Worm (Caenorhabditis elegans) whole organism, L1 larva: ENCODE measurements around the gene Y49E10.25.
A peak's percentile ranks its signal among the peaks of the same experiment; 100 is the strongest.

ENCODE experiments used
- C04F5.9 ChIP-seq: sonication (generic microtip); optimal IDR thresholded peaks from 2 replicates; lab custom pipeline; 2016; ENCODE audit warnings: missing genetic modification characterization, missing compliant biosample characterization
- C16A3.4 ChIP-seq: fragments of 150-350 bp; optimal IDR thresholded peaks from 2 replicates; lab custom pipeline; 2014; ENCODE audit warnings: missing biosample characterization, missing genetic modification characterization
- F16B12.6 ChIP-seq: fragments of 150-350 bp; optimal IDR thresholded peaks from 2 replicates; lab custom pipeline; 2014; ENCODE audit warnings: missing biosample characterization, missing genetic modification characterization
- aly-2 ChIP-seq: fragments of 150-350 bp; optimal IDR thresholded peaks from 2 replicates; lab custom pipeline; 2014; ENCODE audit warnings: missing biosample characterization, missing genetic modification characterization
- ama-1 ChIP-seq: fragments of 150-350 bp; optimal IDR thresholded peaks from 2 replicates; lab custom pipeline; 2014
- blmp-1 ChIP-seq: fragments of 150-350 bp; optimal IDR thresholded peaks from 2 replicates; lab custom pipeline; 2014; ENCODE audit warnings: missing biosample characterization, missing genetic modification characterization
- ceh-82 ChIP-seq, 3 experiments: fragments of 150-350 bp in 1 of 3; sonication (generic microtip) in 2 of 3; optimal IDR thresholded peaks; 2 replicates each; lab custom pipeline; 2014 to 2017; ENCODE audit warnings: missing biosample characterization in 3 of 3, missing genetic modification characterization in 3 of 3
- ceh-88 ChIP-seq: fragments of 200-800 bp; sonication (Bioruptor generic); IDR thresholded peaks from 2 replicates; pipeline ENCODE4 v1.3.6; 2022; ENCODE audit warnings: missing genetic modification characterization, missing compliant biosample characterization
- dpl-1 ChIP-seq, 3 experiments: fragments of 150-350 bp in 2 of 3; sonication (generic microtip) in 1 of 3; optimal IDR thresholded peaks; 2 replicates each; lab custom pipeline; 2014 to 2017; ENCODE audit warnings: missing biosample characterization in 3 of 3, missing genetic modification characterization in 3 of 3, missing genetic modification reagents in 3 of 3
- dsc-1 ChIP-seq: sonication (generic microtip); optimal IDR thresholded peaks from 2 replicates; lab custom pipeline; 2016; ENCODE audit warnings: mild to moderate bottlenecking, missing genetic modification characterization, missing compliant biosample characterization
- efl-1 ChIP-seq, 4 experiments: fragments of 150-350 bp; optimal IDR thresholded peaks in 3 of 4; peaks in 1 of 4; 1 replicate in 1 of 4; 2 replicates in 3 of 4; lab custom pipeline; 2014; ENCODE audit warnings: missing biosample characterization in 2 of 4, missing genetic modification characterization in 2 of 4, missing genetic modification reagents in 2 of 4
- elt-2 ChIP-seq: sonication (generic microtip); optimal IDR thresholded peaks from 2 replicates; lab custom pipeline; 2016; ENCODE audit warnings: missing genetic modification characterization, mild to moderate bottlenecking, inconsistent platforms, missing compliant biosample characterization, missing genetic modification reagents
- ets-5 ChIP-seq: fragments of 200-800 bp; sonication (Bioruptor generic); IDR thresholded peaks from 2 replicates; pipeline ENCODE4 v1.3.6; 2022; ENCODE audit warnings: missing genetic modification characterization, missing compliant biosample characterization
- fkh-8 ChIP-seq: sonication (generic microtip); optimal IDR thresholded peaks from 2 replicates; lab custom pipeline; 2016; ENCODE audit warnings: mild to moderate bottlenecking, missing genetic modification characterization, missing compliant biosample characterization
- fos-1 ChIP-seq: fragments of 150-350 bp; optimal IDR thresholded peaks from 2 replicates; lab custom pipeline; 2014; ENCODE audit warnings: missing biosample characterization, missing genetic modification characterization
- lin-13 ChIP-seq: fragments of 150-350 bp; optimal IDR thresholded peaks from 2 replicates; lab custom pipeline; 2014; ENCODE audit warnings: missing biosample characterization, missing genetic modification reagents, missing genetic modification characterization
- lin-14 ChIP-seq: fragments of 200-800 bp; sonication (Bioruptor generic); optimal IDR thresholded peaks from 2 replicates; lab custom pipeline; 2018; ENCODE audit warnings: mild to moderate bottlenecking, missing genetic modification characterization, moderate library complexity, missing compliant biosample characterization
- lin-15B ChIP-seq: fragments of 150-350 bp; sonication (generic microtip); optimal IDR thresholded peaks from 3 replicates; lab custom pipeline; 2014; ENCODE audit warnings: missing biosample characterization, missing genetic modification characterization
- lin-35 ChIP-seq, 2 experiments: fragments of 150-350 bp; optimal IDR thresholded peaks; 2 replicates each; lab custom pipeline; 2014; ENCODE audit warnings: missing biosample characterization in 2 of 2, missing genetic modification characterization in 2 of 2, missing genetic modification reagents in 2 of 2
- lin-39 ChIP-seq: fragments of 150-350 bp; optimal IDR thresholded peaks from 2 replicates; lab custom pipeline; 2014; ENCODE audit warnings: missing biosample characterization, missing genetic modification reagents, missing genetic modification characterization
- mab-9 ChIP-seq: fragments of 200-800 bp; sonication (Bioruptor generic); IDR thresholded peaks from 2 replicates; pipeline ENCODE4 v1.3.6; 2022; ENCODE audit warnings: missing genetic modification reagents, missing genetic modification characterization, missing compliant biosample characterization
- mef-2 ChIP-seq: fragments of 150-350 bp; optimal IDR thresholded peaks from 2 replicates; lab custom pipeline; 2014; ENCODE audit warnings: missing biosample characterization, missing genetic modification characterization
- nhr-11 ChIP-seq: fragments of 150-350 bp; optimal IDR thresholded peaks from 2 replicates; lab custom pipeline; 2014; ENCODE audit warnings: missing biosample characterization, missing genetic modification characterization
- nhr-20 ChIP-seq: sonication (generic microtip); optimal IDR thresholded peaks from 2 replicates; lab custom pipeline; 2016; ENCODE audit warnings: mild to moderate bottlenecking, missing genetic modification characterization, missing compliant biosample characterization
- nhr-237 ChIP-seq: fragments of 150-350 bp; optimal IDR thresholded peaks from 2 replicates; lab custom pipeline; 2014; ENCODE audit warnings: missing biosample characterization, missing genetic modification characterization
- nhr-28 ChIP-seq: fragments of 150-350 bp; optimal IDR thresholded peaks from 2 replicates; lab custom pipeline; 2014; ENCODE audit warnings: missing biosample characterization, missing genetic modification characterization
- nhr-76 ChIP-seq: sonication (generic microtip); optimal IDR thresholded peaks from 2 replicates; lab custom pipeline; 2017; ENCODE audit warnings: missing biosample characterization, missing genetic modification characterization
- nhr-77 ChIP-seq: fragments of 150-350 bp; optimal IDR thresholded peaks from 2 replicates; lab custom pipeline; 2014; ENCODE audit warnings: missing biosample characterization, missing genetic modification characterization
- pag-3 ChIP-seq: sonication (generic microtip); optimal IDR thresholded peaks from 2 replicates; lab custom pipeline; 2017; ENCODE audit warnings: missing genetic modification characterization, mild to moderate bottlenecking, missing compliant biosample characterization, antibody characterized with exemption, borderline replicate concordance; ENCODE audit not compliant: insufficient read depth
- pax-3 ChIP-seq: fragments of 200-800 bp; sonication (Bioruptor generic); optimal IDR thresholded peaks from 2 replicates; lab custom pipeline; 2018; ENCODE audit warnings: mild to moderate bottlenecking, missing genetic modification characterization, moderate library complexity, missing compliant biosample characterization
- pqm-1 ChIP-seq: sonication (generic microtip); optimal IDR thresholded peaks from 3 replicates; lab custom pipeline; 2017; ENCODE audit warnings: missing biosample characterization, missing genetic modification characterization
- rnt-1 ChIP-seq: sonication (generic microtip); optimal IDR thresholded peaks from 2 replicates; lab custom pipeline; 2016; ENCODE audit warnings: mild to moderate bottlenecking, missing genetic modification characterization, moderate library complexity, missing compliant biosample characterization
- skn-1 ChIP-seq: fragments of 150-350 bp; optimal IDR thresholded peaks from 2 replicates; lab custom pipeline; 2014; ENCODE audit warnings: missing biosample characterization, missing genetic modification characterization
- snu-23 ChIP-seq: sonication (generic microtip); optimal IDR thresholded peaks from 2 replicates; lab custom pipeline; 2016; ENCODE audit warnings: missing genetic modification characterization, missing compliant biosample characterization
- sptf-1 ChIP-seq: fragments of 150-350 bp; optimal IDR thresholded peaks from 2 replicates; lab custom pipeline; 2014; ENCODE audit warnings: missing biosample characterization, missing genetic modification characterization
- sup-37 ChIP-seq: fragments of 200-800 bp; sonication (Bioruptor generic); optimal IDR thresholded peaks from 2 replicates; lab custom pipeline; 2018; ENCODE audit warnings: mild to moderate bottlenecking, missing genetic modification characterization, missing compliant biosample characterization
- swsn-7 ChIP-seq: sonication (generic microtip); optimal IDR thresholded peaks from 2 replicates; lab custom pipeline; 2016; ENCODE audit warnings: missing genetic modification characterization, missing compliant biosample characterization
- tlp-1 ChIP-seq: fragments of 150-350 bp; optimal IDR thresholded peaks from 2 replicates; lab custom pipeline; 2014; ENCODE audit warnings: missing biosample characterization, missing genetic modification characterization
- ztf-11 ChIP-seq, 2 experiments: sonication (generic microtip); optimal IDR thresholded peaks; 2 replicates each; lab custom pipeline; 2016 to 2017; ENCODE audit warnings: missing genetic modification characterization in 2 of 2, missing biosample characterization in 1 of 2, missing compliant biosample characterization in 1 of 2

Y49E10.25 gene

ce11 chrIII:12472497-12472896, 19.4 kb downstream of the Y49E10.25 start, which contains the start of gene cccp-1 (continued):
- TF ChIP-seq nhr-20 (tag; lab: Kevin White, UChicago): no peak
- no peak for TF ChIP-seq aly-2
- no peak for TF ChIP-seq blmp-1 (tag; lab: Kevin White, UChicago)
- TF ChIP-seq lin-13: no peak
- no peak for TF ChIP-seq ets-5
- TF ChIP-seq elt-2 (tag; lab: Kevin White, UChicago): no peak
- no peak for TF ChIP-seq lin-15B
- TF ChIP-seq nhr-11: no peak
- no peak for TF ChIP-seq tlp-1 (tag; lab: Kevin White, UChicago)
- TF ChIP-seq snu-23 (GFP tag; lab: Kevin White, UChicago): peak; percentile 15
- no peak for TF ChIP-seq nhr-28 (tag; lab: Kevin White, UChicago)
- TF ChIP-seq mef-2 (tag; lab: Kevin White, UChicago): no peak
- peak in 1 of 2 experiments; percentile 39 for TF ChIP-seq lin-35 (GFP tag; optimal IDR thresholded peaks at IDR 0.05; lab: Kevin White, UChicago)
- no peak for TF ChIP-seq skn-1 (tag; lab: Kevin White, UChicago)
- TF ChIP-seq efl-1 (optimal IDR thresholded peaks at IDR 0.05; lab: Kevin White, UChicago): peak; percentile 45 to 55
- peak in 1 of 2 experiments; percentile 21 for TF ChIP-seq efl-1 (GFP tag; optimal IDR thresholded peaks at IDR 0.05 in 1 of 2; lab: Kevin White, UChicago)
- TF ChIP-seq ceh-82 (tag; optimal IDR thresholded peaks at IDR 0.05; lab: Kevin White, UChicago): peak; percentile 18 to 61 (median 47)
- no peak for TF ChIP-seq pax-3 (tag; lab: Kevin White, UChicago)

DNA sequence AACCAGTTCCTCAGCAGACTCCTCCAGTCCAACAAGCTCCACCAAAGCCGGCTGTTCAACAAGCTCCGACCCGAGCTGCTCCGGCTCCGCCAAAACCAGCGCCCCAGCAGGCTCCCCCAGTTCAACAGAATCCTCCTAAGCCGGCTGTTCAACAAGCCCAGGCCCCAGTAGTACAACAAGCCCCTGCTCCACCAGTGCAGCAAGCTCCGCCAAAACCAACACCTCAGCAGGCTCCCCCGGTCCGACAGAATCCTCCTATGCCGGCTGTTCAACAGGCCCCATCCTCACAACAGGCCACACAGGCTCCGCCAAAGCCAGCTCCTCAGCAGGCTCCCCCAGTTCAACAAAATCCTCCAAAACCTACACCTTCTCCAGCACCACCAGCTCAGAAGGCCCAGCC, 21.3 kb downstream of the Y49E10.25 start:
- TF ChIP-seq pax-3 (tag; lab: Kevin White, UChicago) (no peak), pag-3 (tag; lab: Kevin White, UChicago) (no peak), skn-1 (tag; lab: Kevin White, UChicago) (no peak), lin-15B (no peak), ceh-82 (tag; optimal IDR thresholded peaks at IDR 0.05; lab: Kevin White, UChicago) (no peak), blmp-1 (tag; lab: Kevin White, UChicago) (no peak)

- TF ChIP-seq swsn-7 (tag; lab: Kevin White, UChicago): no peak
- no peak for TF ChIP-seq lin-39 (tag; lab: Kevin White, UChicago)
- TF ChIP-seq ceh-82 (tag; optimal IDR thresholded peaks at IDR 0.05; lab: Kevin White, UChicago): no peak
- TF ChIP-seq F16B12.6 (tag; lab: Kevin White, UChicago): no peak
- TF ChIP-seq ceh-88 (GFP tag; lab: Robert Waterston, UW): no peak
- TF ChIP-seq efl-1 (optimal IDR thresholded peaks at IDR 0.05; lab: Kevin White, UChicago): no peak
- TF ChIP-seq efl-1 (GFP tag; optimal IDR thresholded peaks at IDR 0.05 in 1 of 2; lab: Kevin White, UChicago): no peak
- no peak for TF ChIP-seq tlp-1 (tag; lab: Kevin White, UChicago)
- no peak for TF ChIP-seq ztf-11 (tag; optimal IDR thresholded peaks at IDR 0.05; lab: Kevin White, UChicago)
- no peak for TF ChIP-seq fos-1 (tag; lab: Kevin White, UChicago)
- TF ChIP-seq nhr-76 (tag; lab: Kevin White, UChicago): no peak
- TF ChIP-seq dpl-1 (GFP tag; optimal IDR thresholded peaks at IDR 0.05; lab: Kevin White, UChicago): no peak
- TF ChIP-seq snu-23 (GFP tag; lab: Kevin White, UChicago): no peak
- TF ChIP-seq nhr-77 (tag; lab: Kevin White, UChicago): no peak
- no peak for TF ChIP-seq nhr-237 (tag; lab: Kevin White, UChicago)
These were observed 22.1 kb downstream of the Y49E10.25 start for ce11 chrIII:12469800-12470199.

DNA sequence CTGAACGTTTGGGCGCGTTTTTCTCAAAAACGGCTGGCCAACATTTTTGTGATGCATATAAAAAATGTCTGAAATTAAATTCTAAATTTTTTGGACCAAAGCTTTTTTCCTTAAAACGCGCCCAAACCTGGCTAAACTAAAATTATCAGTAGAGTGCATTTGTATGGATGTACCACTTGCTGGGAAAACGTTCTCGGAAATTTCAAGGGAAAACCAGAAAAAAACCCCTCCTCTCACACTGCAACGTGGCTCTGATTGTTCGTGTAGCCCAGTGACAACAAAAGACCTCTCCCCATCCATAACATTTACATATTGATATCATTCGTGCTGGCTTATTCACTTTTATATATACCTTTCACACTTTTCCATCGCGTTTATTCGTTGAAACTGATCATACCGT, 23.0 kb downstream of the Y49E10.25 start, which contains the start of gene Y49E10.29:
Y49E10.29 (plus strand) TSS at position 301 of the 400 bp plus-strand sequence.
- TF ChIP-seq fkh-8 (tag; lab: Kevin White, UChicago): no peak
- no peak for TF ChIP-seq mab-9 (GFP tag; lab: Robert Waterston, UW)
- no peak for TF ChIP-seq lin-35 (GFP tag; optimal IDR thresholded peaks at IDR 0.05; lab: Kevin White, UChicago)
- TF ChIP-seq pqm-1 (tag; lab: Kevin White, UChicago): no peak
- no peak for TF ChIP-seq lin-14 (GFP tag; lab: Kevin White, UChicago)
- no peak for TF ChIP-seq nhr-20 (tag; lab: Kevin White, UChicago)
- TF ChIP-seq sptf-1 (tag; lab: Kevin White, UChicago): no peak
- no peak for TF ChIP-seq F16B12.6 (tag; lab: Kevin White, UChicago)
- no peak for TF ChIP-seq ama-1 (lab: Kevin White, UChicago)
- TF ChIP-seq C04F5.9 (tag; lab: Kevin White, UChicago): no peak
- no peak for TF ChIP-seq rnt-1
- no peak for TF ChIP-seq dpl-1 (GFP tag; optimal IDR thresholded peaks at IDR 0.05; lab: Kevin White, UChicago)
- no peak for TF ChIP-seq dsc-1
- no peak for TF ChIP-seq sup-37 (GFP tag; lab: Kevin White, UChicago)
- TF ChIP-seq C16A3.4 (tag; lab: Kevin White, UChicago): no peak
